Worm (Caenorhabditis elegans) whole organism, late embryonic: ENCODE data around the gene suex-1.

Source experiments
- C08G9.2 ChIP-seq: sonication (generic microtip); optimal IDR thresholded peaks from 2 replicates; lab custom pipeline; 2016; ENCODE audit warnings: mild to moderate bottlenecking, missing genetic modification characterization, moderate library complexity, missing compliant biosample characterization
- C38D4.7 ChIP-seq: fragments of 200-800 bp; sonication (Bioruptor generic); optimal IDR thresholded peaks from 2 replicates; lab custom pipeline; 2018; ENCODE audit warnings: mild to moderate bottlenecking, missing genetic modification characterization, moderate library complexity, missing compliant biosample characterization
- K02D7.2 ChIP-seq: sonication (generic microtip); optimal IDR thresholded peaks from 2 replicates; lab custom pipeline; 2017; ENCODE audit warnings: mild to moderate bottlenecking, missing genetic modification characterization, missing compliant biosample characterization
- T23F11.4 ChIP-seq: fragments of 200-800 bp; sonication (Bioruptor generic); optimal IDR thresholded peaks from 2 replicates; lab custom pipeline; 2018; ENCODE audit warnings: mild to moderate bottlenecking, missing genetic modification characterization, missing compliant biosample characterization
- Y22D7AL.16 ChIP-seq: sonication (generic microtip); optimal IDR thresholded peaks from 2 replicates; lab custom pipeline; 2016; ENCODE audit warnings: missing genetic modification characterization, missing compliant biosample characterization
- ama-1 ChIP-seq: fragments of 150-350 bp; optimal IDR thresholded peaks from 2 replicates; lab custom pipeline; 2014
- ceh-19 ChIP-seq: fragments of 200-800 bp; sonication (Bioruptor generic); optimal IDR thresholded peaks from 2 replicates; lab custom pipeline; 2018; ENCODE audit warnings: mild to moderate bottlenecking, missing genetic modification characterization, missing compliant biosample characterization
- ceh-31 ChIP-seq: sonication (generic microtip); optimal IDR thresholded peaks from 2 replicates; lab custom pipeline; 2016; ENCODE audit warnings: missing genetic modification characterization, missing compliant biosample characterization
- ceh-34 ChIP-seq: sonication (generic microtip); optimal IDR thresholded peaks from 2 replicates; lab custom pipeline; 2016; ENCODE audit warnings: mild to moderate bottlenecking, missing genetic modification characterization, missing compliant biosample characterization
- ceh-9 ChIP-seq: sonication (generic microtip); optimal IDR thresholded peaks from 2 replicates; lab custom pipeline; 2016; ENCODE audit warnings: mild to moderate bottlenecking, missing genetic modification characterization, inconsistent platforms, missing compliant biosample characterization
- che-1 ChIP-seq: sonication (generic microtip); optimal IDR thresholded peaks from 2 replicates; lab custom pipeline; 2016; ENCODE audit warnings: mild to moderate bottlenecking, missing genetic modification characterization, missing compliant biosample characterization
- elt-2 ChIP-seq: sonication (generic microtip); optimal IDR thresholded peaks from 2 replicates; lab custom pipeline; 2016; ENCODE audit warnings: missing genetic modification reagents, missing genetic modification characterization, missing compliant biosample characterization
- ets-4 ChIP-seq: sonication (generic microtip); optimal IDR thresholded peaks from 2 replicates; lab custom pipeline; 2016; ENCODE audit warnings: missing genetic modification characterization, missing compliant biosample characterization
- fkh-6 ChIP-seq: sonication (generic microtip); optimal IDR thresholded peaks from 2 replicates; lab custom pipeline; 2016; ENCODE audit warnings: missing genetic modification characterization, missing compliant biosample characterization
- hlh-30 ChIP-seq: sonication (generic microtip); optimal IDR thresholded peaks from 2 replicates; lab custom pipeline; 2017; ENCODE audit warnings: antibody characterized with exemption, missing genetic modification characterization, missing compliant biosample characterization; ENCODE audit not compliant: insufficient read depth
- madf-2 ChIP-seq: sonication (generic microtip); optimal IDR thresholded peaks from 2 replicates; lab custom pipeline; 2017; ENCODE audit warnings: missing genetic modification characterization, missing compliant biosample characterization
- nhr-11 ChIP-seq: fragments of 150-350 bp; optimal IDR thresholded peaks from 2 replicates; lab custom pipeline; 2014; ENCODE audit warnings: missing biosample characterization, missing genetic modification characterization
- nhr-232 ChIP-seq: sonication (generic microtip); optimal IDR thresholded peaks from 2 replicates; lab custom pipeline; 2016; ENCODE audit warnings: missing genetic modification characterization, missing compliant biosample characterization
- odd-2 ChIP-seq: sonication (generic microtip); optimal IDR thresholded peaks from 2 replicates; lab custom pipeline; 2017; ENCODE audit warnings: antibody characterized with exemption, mild to moderate bottlenecking, missing genetic modification characterization, missing compliant biosample characterization
- pag-3 ChIP-seq: sonication (generic microtip); optimal IDR thresholded peaks from 2 replicates; lab custom pipeline; 2016; ENCODE audit warnings: missing compliant biosample characterization, missing genetic modification characterization, borderline replicate concordance
- pqm-1 ChIP-seq: sonication (generic microtip); optimal IDR thresholded peaks from 2 replicates; lab custom pipeline; 2016; ENCODE audit warnings: missing genetic modification characterization, missing compliant biosample characterization
- rnt-1 ChIP-seq: sonication (generic microtip); optimal IDR thresholded peaks from 2 replicates; lab custom pipeline; 2016; ENCODE audit warnings: missing genetic modification characterization, missing compliant biosample characterization
- sdc-2 ChIP-seq: sonication (generic microtip); optimal IDR thresholded peaks from 2 replicates; lab custom pipeline; 2016; ENCODE audit warnings: missing genotype, missing genetic modification characterization, missing compliant biosample characterization
- tbx-2 ChIP-seq: sonication (generic microtip); optimal IDR thresholded peaks from 2 replicates; lab custom pipeline; 2016; ENCODE audit warnings: missing genetic modification characterization, missing compliant biosample characterization
- tbx-7 ChIP-seq: sonication (generic microtip); optimal IDR thresholded peaks from 2 replicates; lab custom pipeline; 2016; ENCODE audit warnings: missing genotype, missing genetic modification characterization, missing compliant biosample characterization
- ttx-3 ChIP-seq: sonication (generic microtip); optimal IDR thresholded peaks from 2 replicates; lab custom pipeline; 2016; ENCODE audit warnings: missing genetic modification reagents, missing genetic modification characterization, missing compliant biosample characterization
- unc-3 ChIP-seq, 2 experiments: fragments of 200-800 bp in 1 of 2; sonication (Bioruptor generic) in 1 of 2; sonication (generic microtip) in 1 of 2; conservative IDR thresholded peaks in 1 of 2; optimal IDR thresholded peaks in 1 of 2; 2 replicates each; pipeline versions ENCODE4 v1.3.6 to Lab custom; 2016 to 2022; ENCODE audit warnings: missing compliant biosample characterization in 2 of 2, missing genetic modification characterization in 2 of 2, missing genetic modification reagents in 1 of 2
- unc-42 ChIP-seq: sonication (generic microtip); optimal IDR thresholded peaks from 2 replicates; lab custom pipeline; 2016; ENCODE audit warnings: missing genotype, missing genetic modification characterization, missing compliant biosample characterization
- unc-55 ChIP-seq: sonication (generic microtip); optimal IDR thresholded peaks from 2 replicates; lab custom pipeline; 2017; ENCODE audit warnings: missing biosample characterization, missing genetic modification reagents, missing genetic modification characterization
- unc-86 ChIP-seq: sonication (generic microtip); optimal IDR thresholded peaks from 2 replicates; lab custom pipeline; 2016; ENCODE audit warnings: missing genetic modification characterization, missing compliant biosample characterization

Gene suex-1

ce11 chrII:5474946-5475345 lies 23.1 kb downstream of the suex-1 start, which contains the start of gene ilcr-2:
Gene ilcr-2 (plus strand): TSS chrII:5475246.
- no peak for TF ChIP-seq nhr-11 (tag; lab: Kevin White, UChicago)
- TF ChIP-seq T23F11.4 (GFP tag; lab: Kevin White, UChicago), result no peak
- no peak for TF ChIP-seq hlh-30 (tag; lab: Kevin White, UChicago)
- TF ChIP-seq unc-42 (tag; lab: Kevin White, UChicago), result no peak
- no peak for TF ChIP-seq fkh-6 (tag; lab: Kevin White, UChicago)
- TF ChIP-seq ceh-31 (tag; lab: Kevin White, UChicago), result no peak

ce11 chrII:5473946-5474423 lies 24.1 kb downstream of the suex-1 start, which contains the start of gene mrps-16:
Gene mrps-16 (plus strand): TSS chrII:5474373.
- TF ChIP-seq unc-3 (GFP tag; conservative IDR thresholded peaks at IDR 0.05; lab: Robert Waterston, UW), result no peak
- no peak for TF ChIP-seq unc-3 (tag; optimal IDR thresholded peaks at IDR 0.05; lab: Kevin White, UChicago)
- peak; percentile 1 for TF ChIP-seq unc-86
- peak; percentile 53 for TF ChIP-seq unc-42 (tag; lab: Kevin White, UChicago)

DNA sequence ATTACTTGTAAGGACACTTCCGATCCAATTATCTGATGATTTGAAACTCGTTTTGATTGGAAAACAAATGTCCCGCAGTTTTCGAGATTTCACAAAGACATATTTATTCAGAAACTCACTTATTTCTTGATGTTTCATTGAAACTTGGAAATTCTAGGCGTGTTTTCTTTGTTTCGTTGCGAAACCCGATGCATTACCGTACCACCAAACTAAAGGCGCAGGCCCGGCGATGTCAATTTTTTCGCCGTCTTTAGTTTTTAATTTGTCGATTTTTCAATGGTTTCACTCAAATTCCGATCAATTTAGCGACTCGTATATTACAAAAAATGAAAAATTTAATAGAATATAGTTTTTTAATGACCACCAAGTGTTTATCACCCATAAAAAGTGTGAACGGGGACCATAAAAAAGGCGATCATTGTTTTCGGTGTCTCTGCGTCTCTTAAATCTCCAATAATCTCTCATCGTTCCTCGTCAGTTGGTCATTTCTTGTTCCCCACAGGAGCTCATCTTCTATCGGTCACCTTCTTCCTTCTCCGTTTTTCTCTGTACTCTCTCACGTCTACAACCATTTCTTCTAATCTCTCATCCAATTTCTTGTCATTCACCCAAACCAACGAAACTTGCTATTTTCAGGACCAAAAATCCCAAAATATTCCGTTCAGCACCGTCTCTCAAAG lies 32.2 kb downstream of the suex-1 start, which contains the start of gene clr-1:
Gene clr-1, plus strand, starts transcription at position 630 of the 680 bp plus-strand sequence.
- TF ChIP-seq rnt-1, result no peak
- peak; percentile 48 for TF ChIP-seq unc-55 (GFP tag; lab: Kevin White, UChicago)
- TF ChIP-seq tbx-7 (tag; lab: Kevin White, UChicago), result no peak
- TF ChIP-seq che-1 (tag; lab: Kevin White, UChicago), result no peak
- TF ChIP-seq ceh-19 (GFP tag; lab: Kevin White, UChicago), result no peak
- no peak for TF ChIP-seq ama-1
- TF ChIP-seq tbx-2 (tag; lab: Kevin White, UChicago), result no peak
- TF ChIP-seq ets-4, result no peak

DNA sequence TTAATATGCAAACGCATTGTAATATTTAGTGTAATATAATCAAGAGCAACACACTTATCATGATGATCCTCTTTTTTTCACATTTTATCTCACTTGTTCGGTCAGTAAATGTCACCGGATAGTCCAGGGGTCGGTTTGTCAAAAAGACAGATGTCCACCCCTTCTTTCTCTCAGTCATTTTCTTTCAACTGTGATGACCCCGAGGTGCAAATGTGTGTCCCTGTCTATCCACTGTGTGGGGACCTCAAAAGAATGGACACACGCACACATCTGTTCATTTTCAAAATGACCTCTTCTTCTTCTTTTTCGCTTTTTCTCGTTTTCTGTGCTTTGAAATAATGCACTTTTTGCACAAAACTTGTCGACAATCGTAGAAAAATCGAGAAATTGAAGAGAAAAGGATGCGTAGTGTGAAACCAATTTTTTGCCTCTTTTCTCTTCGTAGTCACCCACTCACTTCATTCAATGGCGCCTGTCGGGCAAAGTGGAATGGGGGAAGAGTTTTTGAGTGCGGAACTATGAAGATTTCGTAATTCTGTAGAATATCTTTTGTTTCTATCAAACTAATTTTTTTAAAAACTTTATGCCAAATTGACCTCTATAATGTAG lies 34.3 kb downstream of the suex-1 start:
- TF ChIP-seq ets-4 (no peak), ceh-9 (tag; lab: Kevin White, UChicago) (no peak), unc-55 (GFP tag; lab: Kevin White, UChicago) (peak; percentile 34), K02D7.2 (tag; lab: Kevin White, UChicago) (no peak), nhr-232 (tag; lab: Kevin White, UChicago) (no peak), madf-2 (tag; lab: Kevin White, UChicago) (no peak), Y22D7AL.16 (tag; lab: Kevin White, UChicago) (no peak), C38D4.7 (GFP tag; lab: Kevin White, UChicago) (no peak)

- TF ChIP-seq hlh-30 (tag; lab: Kevin White, UChicago) (peak; percentile 7), tbx-2 (tag; lab: Kevin White, UChicago) (peak; percentile 19), rnt-1 (peak; percentile 9), ceh-31 (tag; lab: Kevin White, UChicago) (peak; percentile 2), unc-55 (GFP tag; lab: Kevin White, UChicago) (peak; percentile 37), ceh-34 (tag; lab: Kevin White, UChicago) (peak; percentile 30), pag-3 (no peak), elt-2 (peak; percentile 34), nhr-11 (tag; lab: Kevin White, UChicago) (no peak)
Measured at ce11 chrII:5460911-5461310, 37.1 kb downstream of the suex-1 start.

DNA sequence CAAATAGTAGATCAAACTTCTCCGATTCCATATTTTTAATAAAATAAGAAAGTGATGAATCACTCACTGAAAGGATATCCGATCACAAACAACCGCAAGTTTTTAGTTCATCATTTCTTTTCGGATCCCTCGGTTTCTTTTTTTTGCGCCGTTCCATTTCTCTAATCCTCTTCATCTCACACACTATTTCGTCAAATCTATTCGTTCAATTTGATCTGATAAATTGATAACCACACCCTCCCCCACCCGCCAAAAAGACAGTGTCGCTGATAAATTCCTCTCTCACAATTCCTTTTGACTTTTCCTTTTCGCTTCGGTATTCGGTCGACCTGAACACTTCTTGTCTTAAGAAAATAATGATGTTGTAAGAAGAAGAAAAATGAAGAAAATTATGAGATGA lies 38.5 kb downstream of the suex-1 start:
- TF ChIP-seq C08G9.2 (no peak), C38D4.7 (GFP tag; lab: Kevin White, UChicago) (no peak), elt-2 (peak; percentile 42), pqm-1 (no peak), ttx-3 (tag; lab: Kevin White, UChicago) (no peak), sdc-2 (tag; lab: Kevin White, UChicago) (no peak), T23F11.4 (GFP tag; lab: Kevin White, UChicago) (no peak), odd-2 (tag; lab: Kevin White, UChicago) (no peak)
